Worm (Caenorhabditis elegans) whole organism, L4 larva: Measurements from ENCODE around the gene cpf-1.
A peak's percentile ranks its signal among the peaks of the same experiment; 100 is the strongest.

ENCODE experiments used
- D1046.2 ChIP-seq: fragments of 200-800 bp; sonication (Bioruptor generic); IDR thresholded peaks from 2 replicates; pipeline ENCODE4 v1.3.6; 2022; ENCODE audit warnings: missing genetic modification characterization, missing compliant biosample characterization
- F10B5.3 ChIP-seq: sonication (generic microtip); optimal IDR thresholded peaks from 2 replicates; lab custom pipeline; 2016; ENCODE audit warnings: mild to moderate bottlenecking, missing genetic modification characterization, missing compliant biosample characterization
- F26F4.8 ChIP-seq: fragments of 200-800 bp; sonication (Bioruptor generic); conservative IDR thresholded peaks from 2 replicates; pipeline ENCODE4 v1.3.6; 2022; ENCODE audit warnings: missing genetic modification characterization, missing compliant biosample characterization
- F44E2.7 ChIP-seq: fragments of 200-800 bp; sonication (Bioruptor generic); IDR thresholded peaks from 2 replicates; pipeline ENCODE4 v2.1.2; 2022; ENCODE audit warnings: missing genetic modification characterization, missing compliant biosample characterization
- F49E8.2 ChIP-seq: sonication (generic microtip); optimal IDR thresholded peaks from 2 replicates; lab custom pipeline; 2016; ENCODE audit warnings: missing compliant biosample characterization, mild to moderate bottlenecking, missing genetic modification characterization, borderline replicate concordance
- T20F7.1 ChIP-seq: fragments of 200-800 bp; sonication (Bioruptor generic); optimal IDR thresholded peaks from 2 replicates; lab custom pipeline; 2018; ENCODE audit warnings: mild to moderate bottlenecking, missing genetic modification characterization, missing compliant biosample characterization
- T26A8.4 ChIP-seq: fragments of 200-800 bp; sonication (Bioruptor generic); IDR thresholded peaks from 2 replicates; pipeline ENCODE4 v1.3.6; 2022; ENCODE audit warnings: missing genetic modification characterization, missing compliant biosample characterization
- ZK546.5 ChIP-seq, 2 experiments: sonication (generic microtip); optimal IDR thresholded peaks; 2 replicates each; lab custom pipeline; 2017; ENCODE audit warnings: missing biosample characterization in 2 of 2, missing genetic modification characterization in 2 of 2
- aha-1 ChIP-seq: fragments of 150-350 bp; peaks from one replicate; lab custom pipeline; 2014; ENCODE audit warnings: missing biosample characterization, missing genetic modification characterization
- ama-1 ChIP-seq: fragments of 150-350 bp; optimal IDR thresholded peaks from 2 replicates; lab custom pipeline; 2014; ENCODE audit warnings: inconsistent platforms, mixed read lengths
- ceh-32 ChIP-seq: sonication (generic microtip); optimal IDR thresholded peaks from 2 replicates; lab custom pipeline; 2016; ENCODE audit warnings: mild to moderate bottlenecking, missing genetic modification characterization, missing compliant biosample characterization; ENCODE audit not compliant: poor library complexity
- ceh-44 ChIP-seq: fragments of 200-800 bp; sonication (Bioruptor generic); IDR thresholded peaks from 2 replicates; pipeline ENCODE4 v1.3.6; 2022; ENCODE audit warnings: missing genetic modification reagents, missing genetic modification characterization, missing compliant biosample characterization
- daf-19 ChIP-seq: fragments of 200-800 bp; sonication (Bioruptor generic); conservative IDR thresholded peaks from 2 replicates; pipeline ENCODE4 v1.3.6; 2022; ENCODE audit warnings: missing genetic modification characterization, missing compliant biosample characterization
- dmd-6 ChIP-seq: fragments of 200-800 bp; sonication (Bioruptor generic); IDR thresholded peaks from 2 replicates; pipeline ENCODE4 v1.3.6; 2022; ENCODE audit warnings: missing genetic modification reagents, missing genetic modification characterization, missing compliant biosample characterization
- duxl-1 ChIP-seq: sonication (generic microtip); optimal IDR thresholded peaks from 2 replicates; lab custom pipeline; 2016; ENCODE audit warnings: mild to moderate bottlenecking, missing genetic modification characterization, moderate library complexity, missing compliant biosample characterization; ENCODE audit not compliant: poor library complexity
- fkh-10 ChIP-seq: fragments of 150-350 bp; optimal IDR thresholded peaks from 2 replicates; lab custom pipeline; 2014; ENCODE audit warnings: missing biosample characterization, missing genetic modification reagents, missing genetic modification characterization
- gei-8 ChIP-seq: fragments of 200-800 bp; sonication (Bioruptor generic); optimal IDR thresholded peaks from 2 replicates; lab custom pipeline; 2018; ENCODE audit warnings: mild to moderate bottlenecking, missing genetic modification characterization, missing compliant biosample characterization
- hif-1 ChIP-seq, 2 experiments: sonication (generic microtip); optimal IDR thresholded peaks; 2 replicates each; lab custom pipeline; 2016 to 2017; ENCODE audit warnings: missing compliant biosample characterization in 2 of 2, missing genetic modification characterization in 2 of 2, missing genetic modification reagents in 2 of 2, missing genotype in 2 of 2, mild to moderate bottlenecking in 1 of 2
- hlh-30 ChIP-seq: sonication (generic microtip); optimal IDR thresholded peaks from 2 replicates; lab custom pipeline; 2017; ENCODE audit warnings: antibody characterized with exemption, mild to moderate bottlenecking, missing genetic modification characterization, missing compliant biosample characterization; ENCODE audit not compliant: insufficient read depth
- lin-13 ChIP-seq: fragments of 150-350 bp; optimal IDR thresholded peaks from 2 replicates; lab custom pipeline; 2014; ENCODE audit warnings: missing biosample characterization, missing genetic modification reagents, missing genetic modification characterization
- lin-39 ChIP-seq: fragments of 150-350 bp; optimal IDR thresholded peaks from 2 replicates; lab custom pipeline; 2014; ENCODE audit warnings: missing biosample characterization, missing genetic modification reagents, missing genetic modification characterization
- lsy-2 ChIP-seq, 2 experiments: fragments of 150-350 bp in 1 of 2; sonication (generic microtip) in 1 of 2; optimal IDR thresholded peaks; 2 replicates each; lab custom pipeline; 2014 to 2017; ENCODE audit warnings: missing biosample characterization in 2 of 2, missing genetic modification characterization in 2 of 2
- mdl-1 ChIP-seq, 2 experiments: fragments of 150-350 bp in 1 of 2; sonication (generic microtip) in 1 of 2; optimal IDR thresholded peaks; 2 replicates each; lab custom pipeline; 2014 to 2017; ENCODE audit warnings: missing biosample characterization in 2 of 2, missing genetic modification characterization in 2 of 2
- mep-1 ChIP-seq: fragments of 150-350 bp; sonication (generic microtip); optimal IDR thresholded peaks from 3 replicates; lab custom pipeline; 2014; ENCODE audit warnings: missing biosample characterization, missing genetic modification characterization
- mes-2 ChIP-seq: sonication (generic microtip); optimal IDR thresholded peaks from 2 replicates; lab custom pipeline; 2016; ENCODE audit warnings: missing genotype, mild to moderate bottlenecking, missing genetic modification characterization, missing compliant biosample characterization; ENCODE audit not compliant: poor library complexity, severe bottlenecking
- mxl-3 ChIP-seq: fragments of 200-800 bp; sonication (Bioruptor generic); optimal IDR thresholded peaks from 2 replicates; lab custom pipeline; 2018; ENCODE audit warnings: mild to moderate bottlenecking, missing genetic modification characterization, missing compliant biosample characterization
- nhr-102 ChIP-seq: sonication (generic microtip); optimal IDR thresholded peaks from 2 replicates; lab custom pipeline; 2016; ENCODE audit warnings: mild to moderate bottlenecking, missing genetic modification characterization, moderate library complexity, missing compliant biosample characterization
- nhr-11 ChIP-seq: fragments of 150-350 bp; optimal IDR thresholded peaks from 2 replicates; lab custom pipeline; 2014; ENCODE audit warnings: missing biosample characterization, missing genetic modification characterization
- nhr-111 ChIP-seq: fragments of 200-800 bp; sonication (Bioruptor generic); optimal IDR thresholded peaks from 2 replicates; lab custom pipeline; 2018; ENCODE audit warnings: mild to moderate bottlenecking, missing genetic modification characterization, missing compliant biosample characterization
- nhr-25 ChIP-seq: sonication (generic microtip); optimal IDR thresholded peaks from 2 replicates; lab custom pipeline; 2017; ENCODE audit warnings: missing genetic modification characterization, mild to moderate bottlenecking, missing compliant biosample characterization, antibody characterized with exemption, moderate library complexity, borderline replicate concordance; ENCODE audit not compliant: insufficient read depth
- nhr-28 ChIP-seq: fragments of 150-350 bp; optimal IDR thresholded peaks from 2 replicates; lab custom pipeline; 2014; ENCODE audit warnings: missing biosample characterization, missing genetic modification characterization
- nhr-41 ChIP-seq: fragments of 200-800 bp; sonication (Bioruptor generic); IDR thresholded peaks from 2 replicates; pipeline ENCODE4 v1.3.6; 2022; ENCODE audit warnings: missing genetic modification reagents, missing genetic modification characterization, missing compliant biosample characterization
- nhr-48 ChIP-seq: sonication (generic microtip); optimal IDR thresholded peaks from 2 replicates; lab custom pipeline; 2016; ENCODE audit warnings: mild to moderate bottlenecking, missing genetic modification characterization, missing compliant biosample characterization
- nhr-6 ChIP-seq: fragments of 150-350 bp; optimal IDR thresholded peaks from 2 replicates; lab custom pipeline; 2014; ENCODE audit warnings: missing biosample characterization, missing genetic modification characterization
- nhr-77 ChIP-seq: fragments of 150-350 bp; optimal IDR thresholded peaks from 2 replicates; lab custom pipeline; 2014; ENCODE audit warnings: missing biosample characterization, missing genetic modification characterization
- pha-4 ChIP-seq, 2 experiments: fragments of 150-350 bp in 1 of 2; fragments of 200-800 bp in 1 of 2; sonication (Bioruptor generic) in 1 of 2; IDR thresholded peaks in 1 of 2; optimal IDR thresholded peaks in 1 of 2; 2 replicates each; pipeline versions ENCODE4 v1.3.6 to Lab custom; 2014 to 2022; ENCODE audit warnings: missing genetic modification characterization in 2 of 2, missing genetic modification reagents in 2 of 2, missing biosample characterization in 1 of 2, missing compliant biosample characterization in 1 of 2
- php-3 ChIP-seq: fragments of 200-800 bp; sonication (Bioruptor generic); IDR thresholded peaks from 2 replicates; pipeline ENCODE4 v1.3.6; 2022; ENCODE audit warnings: missing genetic modification reagents, missing genetic modification characterization, missing compliant biosample characterization
- rbr-2 ChIP-seq: sonication (generic microtip); optimal IDR thresholded peaks from 2 replicates; lab custom pipeline; 2016; ENCODE audit warnings: missing genotype, missing genetic modification characterization, missing compliant biosample characterization
- saeg-2 ChIP-seq: fragments of 200-800 bp; sonication (Bioruptor generic); IDR thresholded peaks from 2 replicates; pipeline ENCODE4 v1.3.6; 2022; ENCODE audit warnings: missing genetic modification reagents, missing genetic modification characterization, missing compliant biosample characterization
- sdz-12 ChIP-seq: fragments of 200-800 bp; sonication (Bioruptor generic); optimal IDR thresholded peaks from 2 replicates; lab custom pipeline; 2018; ENCODE audit warnings: mild to moderate bottlenecking, missing genetic modification characterization, missing compliant biosample characterization
- snpc-1.2 ChIP-seq: fragments of 200-800 bp; sonication (Bioruptor generic); IDR thresholded peaks from 2 replicates; pipeline ENCODE4 v1.3.6; 2022; ENCODE audit warnings: missing genetic modification reagents, missing genetic modification characterization, missing compliant biosample characterization
- spr-1 ChIP-seq: sonication (generic microtip); optimal IDR thresholded peaks from 2 replicates; lab custom pipeline; 2016; ENCODE audit warnings: mild to moderate bottlenecking, missing genetic modification characterization, missing compliant biosample characterization
- unc-130 ChIP-seq: sonication (generic microtip); optimal IDR thresholded peaks from 2 replicates; lab custom pipeline; 2016; ENCODE audit warnings: missing genetic modification reagents, missing genetic modification characterization, missing compliant biosample characterization
- unc-62 ChIP-seq, 3 experiments: fragments of 150-350 bp in 1 of 3; sonication (generic microtip); optimal IDR thresholded peaks in 2 of 3; peaks in 1 of 3; 1 replicate in 1 of 3; 2 replicates in 2 of 3; lab custom pipeline; 2014 to 2017; ENCODE audit warnings: missing biosample characterization in 3 of 3, missing genetic modification characterization in 3 of 3, missing genetic modification reagents in 3 of 3, missing genotype in 1 of 3
- zfp-3 ChIP-seq: fragments of 200-800 bp; sonication (Bioruptor generic); conservative IDR thresholded peaks from 2 replicates; pipeline ENCODE4 v1.3.6; 2022; ENCODE audit warnings: missing genetic modification reagents, missing genetic modification characterization, missing compliant biosample characterization
- ztf-11 ChIP-seq: fragments of 150-350 bp; optimal IDR thresholded peaks from 2 replicates; lab custom pipeline; 2014; ENCODE audit warnings: missing biosample characterization, missing genetic modification characterization

Gene cpf-1

DNA sequence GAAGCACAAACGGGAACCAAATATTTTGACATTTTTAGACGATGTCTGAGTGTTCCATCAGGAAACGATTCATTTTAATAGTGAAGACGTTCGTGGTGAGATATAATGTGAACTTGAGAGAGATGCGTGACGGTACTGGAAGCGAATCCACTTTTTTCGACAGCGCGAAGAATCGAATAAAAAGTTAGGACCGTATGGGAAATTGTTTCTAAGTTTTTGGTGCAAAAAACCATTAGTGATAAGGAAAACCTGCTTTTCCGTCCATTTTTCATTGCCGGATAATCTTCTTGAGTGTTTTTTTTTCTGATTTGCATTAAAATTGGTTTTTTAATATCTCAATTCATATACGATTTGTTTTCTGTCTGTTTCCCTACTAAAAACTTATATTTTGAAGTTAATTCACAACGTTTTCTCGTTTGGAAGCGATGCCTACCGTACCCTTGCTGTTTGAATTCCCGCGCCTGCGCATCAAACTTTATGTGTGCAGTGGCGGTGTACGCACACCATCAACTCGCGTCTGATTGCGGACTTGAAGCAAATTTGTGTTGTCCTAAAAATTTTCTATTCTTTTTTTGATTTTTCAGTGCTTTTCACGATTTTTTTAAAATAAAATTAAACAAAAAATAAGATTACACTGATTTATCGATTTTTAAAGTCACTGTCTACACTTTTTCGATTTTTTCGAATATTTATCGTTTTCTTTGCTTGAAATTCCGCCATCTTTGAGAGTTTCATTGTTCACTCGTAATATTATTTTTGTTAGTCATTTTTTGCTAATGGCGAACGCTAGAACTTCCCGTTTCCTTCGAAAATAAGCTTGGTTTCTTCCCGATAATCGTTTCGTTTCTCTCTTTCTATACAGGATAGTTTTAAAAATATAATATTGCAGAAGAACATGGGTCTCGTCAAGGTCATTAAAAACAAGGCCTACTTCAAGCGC lies 32.9 kb downstream of the cpf-1 start, which contains the start of the genes col-38 and rpl-5:
col-38 (minus strand) TSS at position 51 of the 940 bp plus-strand sequence.
rpl-5 (plus strand) TSS at position 890 of the 940 bp plus-strand sequence.
- TF ChIP-seq lin-13 (GFP tag; lab: Kevin White, UChicago) = peak; percentile 72
- peak; percentile 87 for TF ChIP-seq nhr-11
- TF ChIP-seq T20F7.1 (GFP tag; lab: Kevin White, UChicago) = no peak
- 0 out of 2 replicates have a peak, but pooled peaks have one; percentile 62 for TF ChIP-seq php-3
- TF ChIP-seq gei-8 (GFP tag; lab: Kevin White, UChicago) = no peak
- no peak for TF ChIP-seq F44E2.7 (GFP tag; lab: Robert Waterston, UW)
- no peak for TF ChIP-seq sdz-12
- TF ChIP-seq unc-130 (GFP tag; lab: Kevin White, UChicago) = peak; percentile 17
- peak in 1 of 2 experiments; percentile 96 for TF ChIP-seq unc-62 (GFP tag; optimal IDR thresholded peaks at IDR 0.05 in 1 of 2; lab: Kevin White, UChicago)
- TF ChIP-seq unc-62 (tag; optimal IDR thresholded peaks at IDR 0.05; lab: Kevin White, UChicago) = no peak
- no peak for TF ChIP-seq lin-39 (tag; lab: Kevin White, UChicago)
- TF ChIP-seq daf-19 (GFP tag; lab: Robert Waterston, UW) = 0 out of 2 replicates have a peak, but pooled peaks have one; percentile 51
- peak; percentile 93 for TF ChIP-seq nhr-77
- peak; percentile 67 for TF ChIP-seq mxl-3
- TF ChIP-seq ceh-32 (tag; lab: Kevin White, UChicago) = no peak
- TF ChIP-seq duxl-1 (tag; lab: Kevin White, UChicago) = peak; percentile 53
- no peak for TF ChIP-seq nhr-111 (GFP tag; lab: Kevin White, UChicago)
- TF ChIP-seq dmd-6 = peak; percentile 60
- TF ChIP-seq zfp-3 (GFP tag; lab: Robert Waterston, UW) = 0 out of 2 replicates have a peak, but pooled peaks have one; percentile 65
- TF ChIP-seq mes-2 = peak; percentile 92
- TF ChIP-seq ztf-11 (tag; lab: Kevin White, UChicago) = no peak
- peak; percentile 97 for TF ChIP-seq aha-1
- peak; percentile 69 for TF ChIP-seq T26A8.4
- no peak for TF ChIP-seq F26F4.8 (GFP tag; lab: Robert Waterston, UW)
- TF ChIP-seq rbr-2 (tag; lab: Kevin White, UChicago) = peak; percentile 87
- TF ChIP-seq mdl-1 (tag; optimal IDR thresholded peaks at IDR 0.05; lab: Kevin White, UChicago) = peak in 1 of 2 experiments; percentile 19
- peak; percentile 90 for TF ChIP-seq fkh-10 (GFP tag; lab: Kevin White, UChicago)
- no peak for TF ChIP-seq pha-4 (GFP tag; IDR thresholded peaks at IDR 0.05; lab: Robert Waterston, UW)
- peak; percentile 84 for TF ChIP-seq pha-4 (tag; optimal IDR thresholded peaks at IDR 0.05; lab: Kevin White, UChicago)
- TF ChIP-seq lsy-2 (tag; optimal IDR thresholded peaks at IDR 0.05; lab: Kevin White, UChicago) = peak; percentile 89 to 98
- peak; percentile 49; the same call in 1 of the 2 replicates for TF ChIP-seq ceh-44 (GFP tag; lab: Robert Waterston, UW)
- TF ChIP-seq F49E8.2 (tag; lab: Kevin White, UChicago) = no peak
- TF ChIP-seq hif-1 (tag; optimal IDR thresholded peaks at IDR 0.05; lab: Kevin White, UChicago) = peak in 1 of 2 experiments; percentile 78
- peak; percentile 47 for TF ChIP-seq spr-1
- TF ChIP-seq nhr-102 (tag; lab: Kevin White, UChicago) = peak; percentile 66
- TF ChIP-seq ama-1 (lab: Kevin White, UChicago) = peak; percentile 65
- TF ChIP-seq nhr-48 (tag; lab: Kevin White, UChicago) = peak; percentile 55
- TF ChIP-seq D1046.2 = no peak
- peak; percentile 92 for TF ChIP-seq mep-1 (tag; lab: Kevin White, UChicago)
- peak; percentile 26 to 93 for TF ChIP-seq ZK546.5 (tag; optimal IDR thresholded peaks at IDR 0.05; lab: Kevin White, UChicago)
- TF ChIP-seq F10B5.3 (tag; lab: Kevin White, UChicago) = no peak
- TF ChIP-seq nhr-25 (tag; lab: Kevin White, UChicago) = peak; percentile 34
- TF ChIP-seq nhr-28 = peak; percentile 85
- TF ChIP-seq nhr-41 (GFP tag; lab: Robert Waterston, UW) = no peak
- TF ChIP-seq hlh-30 (tag; lab: Kevin White, UChicago) = peak; percentile 89
- TF ChIP-seq saeg-2 (GFP tag; lab: Robert Waterston, UW) = no peak
- peak; percentile 88 for TF ChIP-seq nhr-6 (tag; lab: Kevin White, UChicago)
- TF ChIP-seq snpc-1.2 (GFP tag; lab: Robert Waterston, UW) = 0 out of 2 replicates have a peak, but pooled peaks have one; percentile 15
